ENCODE assay signal across 7 worm cellular contexts in the genomic region with DNA sequence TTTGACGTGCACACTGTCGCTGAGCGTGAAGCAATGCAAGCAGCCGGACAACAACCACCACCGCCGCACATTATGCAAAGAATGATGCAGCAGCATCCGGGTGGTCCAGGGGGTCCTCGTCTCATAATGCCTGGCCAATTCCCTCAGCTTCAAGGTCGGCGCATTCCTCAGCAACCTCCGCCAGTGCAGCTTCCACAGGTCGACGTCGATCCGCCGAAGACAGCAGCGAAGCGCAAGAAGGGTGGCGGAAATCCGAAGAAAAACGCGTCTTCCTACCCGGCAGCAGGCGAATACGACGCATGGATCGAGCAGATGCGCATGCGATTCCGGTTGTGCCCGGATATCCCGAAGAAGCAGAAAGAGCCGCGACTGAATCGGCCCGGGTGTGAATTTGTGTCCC.
A peak's percentile ranks its signal among the peaks of the same experiment; 100 is the strongest.
TF ChIP-seq lines count a peak whose summit lies in the region.

No protein-coding gene starts in this region.

TF ChIP-seq in whole organism, L1 larva, 84 proteins besides CTCF, POLR2A, EP300 and RAD21:
- peak; percentile 13 for TF ChIP-seq ceh-8 (GFP tag; optimal IDR thresholded peaks at IDR 0.05; lab: Kevin White, UChicago)
- TF ChIP-seq egl-27 (tag; optimal IDR thresholded peaks at IDR 0.05; lab: Kevin White, UChicago), result no peak
TF ChIP-seq in whole organism, L1 larva: peak in this region for 1.

TF ChIP-seq in whole organism, L4 larva, 104 proteins besides CTCF, POLR2A, EP300 and RAD21:
- no peak for TF ChIP-seq ztf-11 (tag; optimal IDR thresholded peaks at IDR 0.05; lab: Kevin White, UChicago)
- peak; percentile 94 for TF ChIP-seq set-16 (GFP tag; IDR thresholded peaks at IDR 0.05; lab: Robert Waterston, UW)
TF ChIP-seq in whole organism, L4 larva: peak in this region for 1.

TF ChIP-seq in whole organism, early embryonic, 17 proteins besides CTCF, POLR2A, EP300 and RAD21:
- no peak for TF ChIP-seq tra-4 (tag; optimal IDR thresholded peaks at IDR 0.05; lab: Kevin White, UChicago)
- TF ChIP-seq scrt-1 (GFP tag; IDR thresholded peaks at IDR 0.05; lab: Robert Waterston, UW), result no peak
- no peak for TF ChIP-seq B0310.2 (tag; optimal IDR thresholded peaks at IDR 0.05; lab: Kevin White, UChicago)
- TF ChIP-seq hnd-1 (tag; optimal IDR thresholded peaks at IDR 0.05; lab: Kevin White, UChicago), result no peak
- peak; percentile 39 for TF ChIP-seq aly-1 (tag; optimal IDR thresholded peaks at IDR 0.05; lab: Kevin White, UChicago)
TF ChIP-seq in whole organism, early embryonic: peak in this region for 1.

TF ChIP-seq in whole organism, late embryonic, 69 proteins besides CTCF, POLR2A, EP300 and RAD21:
- peak; percentile 36 for TF ChIP-seq C08G9.2 (tag; optimal IDR thresholded peaks at IDR 0.05; lab: Kevin White, UChicago)
- no peak for TF ChIP-seq ahr-1 (tag; optimal IDR thresholded peaks at IDR 0.05; lab: Kevin White, UChicago)

TF ChIP-seq in whole organism, midembryonic, 9 proteins besides CTCF, POLR2A, EP300 and RAD21:
- TF ChIP-seq ztf-23 (GFP tag; IDR thresholded peaks at IDR 0.05; lab: Robert Waterston, UW) (0 out of 2 replicates have a peak, but pooled peaks have one; percentile 43), flt-1 (GFP tag; IDR thresholded peaks at IDR 0.05; lab: Robert Waterston, UW) (no peak)

TF ChIP-seq in whole organism, mixed stage, embryonic, 35 proteins besides CTCF, POLR2A, EP300 and RAD21:
- no peak for TF ChIP-seq mab-5 (tag; optimal IDR thresholded peaks at IDR 0.05; lab: Kevin White, UChicago)
- no peak for TF ChIP-seq M03D4.4 (tag; optimal IDR thresholded peaks at IDR 0.05; lab: Kevin White, UChicago)
- TF ChIP-seq lin-32 (GFP tag; optimal IDR thresholded peaks at IDR 0.05; lab: Kevin White, UChicago), result peak; percentile 7
- TF ChIP-seq tbx-8 (GFP tag; optimal IDR thresholded peaks at IDR 0.05; lab: Kevin White, UChicago), result no peak
- no peak for TF ChIP-seq flh-1 (GFP tag; optimal IDR thresholded peaks at IDR 0.05; lab: Kevin White, UChicago)
- no peak for TF ChIP-seq nhr-237 (tag; optimal IDR thresholded peaks at IDR 0.05; lab: Kevin White, UChicago)
- TF ChIP-seq blmp-1 (tag; optimal IDR thresholded peaks at IDR 0.05; lab: Kevin White, UChicago), result no peak
- TF ChIP-seq unc-120 (tag; optimal IDR thresholded peaks at IDR 0.05; lab: Kevin White, UChicago; ENCODE audit: poor library complexity, severe bottlenecking), result no peak
- no peak for TF ChIP-seq lin-13 (tag; optimal IDR thresholded peaks at IDR 0.05; lab: Kevin White, UChicago)
- TF ChIP-seq drap-1 (GFP tag; optimal IDR thresholded peaks at IDR 0.05; lab: Kevin White, UChicago), result no peak
- no peak for TF ChIP-seq nhr-28 (tag; optimal IDR thresholded peaks at IDR 0.05; lab: Kevin White, UChicago)
- TF ChIP-seq bed-3 (GFP tag; optimal IDR thresholded peaks at IDR 0.05; lab: Kevin White, UChicago), result no peak
- no peak for TF ChIP-seq nhr-12 (tag; optimal IDR thresholded peaks at IDR 0.05; lab: Kevin White, UChicago)
- TF ChIP-seq unc-39 (tag; optimal IDR thresholded peaks at IDR 0.05; lab: Kevin White, UChicago), result no peak
- no peak for TF ChIP-seq ceh-43 (GFP tag; optimal IDR thresholded peaks at IDR 0.05; lab: Kevin White, UChicago)
- peak; percentile 5 for TF ChIP-seq sem-2 (GFP tag; optimal IDR thresholded peaks at IDR 0.05; lab: Kevin White, UChicago)

TF ChIP-seq in whole organism, young adult, 124 proteins besides CTCF, POLR2A, EP300 and RAD21:
- TF ChIP-seq madf-10 (tag; optimal IDR thresholded peaks at IDR 0.05; lab: Kevin White, UChicago), result no peak
- peak; percentile 77 for TF ChIP-seq egrh-3 (GFP tag; IDR thresholded peaks at IDR 0.05; lab: Robert Waterston, UW)
- TF ChIP-seq ztf-26 (tag; optimal IDR thresholded peaks at IDR 0.05; lab: Kevin White, UChicago), result no peak
- peak; percentile 5; the same call in 1 of the 2 replicates for TF ChIP-seq dox-1 (GFP tag; IDR thresholded peaks at IDR 0.05; lab: Robert Waterston, UW)
- TF ChIP-seq lin-26 (GFP tag; IDR thresholded peaks at IDR 0.05; lab: Robert Waterston, UW), result 0 out of 2 replicates have a peak, but pooled peaks have one; percentile 41
- TF ChIP-seq zfh-2 (GFP tag; conservative IDR thresholded peaks at IDR 0.05; lab: Robert Waterston, UW), result peak; percentile 85
- TF ChIP-seq rec-8 (tag; optimal IDR thresholded peaks at IDR 0.05; lab: Kevin White, UChicago), result no peak
